Worm (Caenorhabditis elegans) whole organism, late embryonic: Measurements from ENCODE around the gene Y57E12AL.2.

Experiments
- ama-1 ChIP-seq: fragments of 150-350 bp; optimal IDR thresholded peaks from 2 replicates; lab custom pipeline; 2014
- ceh-30 ChIP-seq: fragments of 150-350 bp; optimal IDR thresholded peaks from 2 replicates; lab custom pipeline; 2014; ENCODE audit warnings: missing biosample characterization, missing genetic modification characterization
- ceh-45 ChIP-seq: fragments of 200-800 bp; sonication (Bioruptor generic); IDR thresholded peaks from 2 replicates; pipeline ENCODE4 v1.3.6; 2022; ENCODE audit warnings: missing genetic modification reagents, missing genetic modification characterization, missing compliant biosample characterization
- dve-1 ChIP-seq: sonication (generic microtip); optimal IDR thresholded peaks from 2 replicates; lab custom pipeline; 2017; ENCODE audit warnings: antibody characterized with exemption, mild to moderate bottlenecking, missing genetic modification characterization, missing compliant biosample characterization
- ets-4 ChIP-seq: sonication (generic microtip); optimal IDR thresholded peaks from 2 replicates; lab custom pipeline; 2016; ENCODE audit warnings: missing genetic modification characterization, missing compliant biosample characterization
- fkh-6 ChIP-seq: sonication (generic microtip); optimal IDR thresholded peaks from 2 replicates; lab custom pipeline; 2016; ENCODE audit warnings: missing genetic modification characterization, missing compliant biosample characterization
- gmeb-2 ChIP-seq: sonication (generic microtip); optimal IDR thresholded peaks from 2 replicates; lab custom pipeline; 2016; ENCODE audit warnings: missing genetic modification characterization, inconsistent platforms, missing compliant biosample characterization
- hlh-6 ChIP-seq: sonication (generic microtip); optimal IDR thresholded peaks from 2 replicates; lab custom pipeline; 2016; ENCODE audit warnings: missing genotype, missing genetic modification characterization, missing compliant biosample characterization
- nhr-11 ChIP-seq: fragments of 150-350 bp; optimal IDR thresholded peaks from 2 replicates; lab custom pipeline; 2014; ENCODE audit warnings: missing biosample characterization, missing genetic modification characterization
- pqm-1 ChIP-seq: sonication (generic microtip); optimal IDR thresholded peaks from 2 replicates; lab custom pipeline; 2016; ENCODE audit warnings: missing genetic modification characterization, missing compliant biosample characterization
- unc-55 ChIP-seq: sonication (generic microtip); optimal IDR thresholded peaks from 2 replicates; lab custom pipeline; 2017; ENCODE audit warnings: missing biosample characterization, missing genetic modification reagents, missing genetic modification characterization

DNA sequence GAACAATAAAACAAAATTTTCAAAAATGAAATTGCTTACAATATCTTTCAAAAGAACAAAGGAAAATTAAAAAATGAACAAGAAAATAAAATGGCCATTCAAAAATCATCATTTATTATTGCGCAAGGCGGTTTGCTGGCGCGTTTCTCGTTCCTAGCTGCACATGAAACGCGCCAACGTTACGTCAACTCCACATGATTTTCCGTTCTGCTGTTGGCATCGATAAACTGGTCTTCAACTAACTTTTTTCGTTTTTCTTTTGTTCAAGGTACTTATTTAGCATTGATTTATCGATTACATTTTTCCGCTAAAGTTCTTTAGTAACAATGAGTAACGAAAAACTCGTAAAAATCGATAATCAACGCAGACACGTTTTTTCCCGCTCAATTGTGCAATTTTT lies 2.5 kb downstream of the Y57E12AL.2 start, which contains the start of the genes Y57E12AL.6 and Y57E12AL.1:
- TF ChIP-seq unc-55 (GFP tag; lab: Kevin White, UChicago) (peak; percentile 4), hlh-6 (peak; percentile 56), ama-1 (lab: Kevin White, UChicago) (no peak), ceh-30 (tag; lab: Kevin White, UChicago) (no peak), dve-1 (tag; lab: Kevin White, UChicago) (peak; percentile 74), ets-4 (tag; lab: Kevin White, UChicago) (peak; percentile 24), pqm-1 (tag; lab: Kevin White, UChicago) (no peak), gmeb-2 (peak; percentile 31), fkh-6 (tag; lab: Kevin White, UChicago) (peak; percentile 31), ceh-45 (no peak), nhr-11 (tag; lab: Kevin White, UChicago) (no peak)
